Fruit fly (Drosophila melanogaster) whole organism: Measurements from ENCODE around the gene Paics.

Experiments
- CG8478 ChIP-seq: fragments of >200 bp; optimal IDR thresholded peaks from 2 replicates; lab custom pipeline; 2018; ENCODE audit warnings: inconsistent platforms
- Dll ChIP-seq: fragments of >200 bp; optimal IDR thresholded peaks from 2 replicates; lab custom pipeline; 2017
- EcR ChIP-seq, 2 experiments: fragments of >200 bp; optimal IDR thresholded peaks; 2 replicates each; lab custom pipeline; 2017; ENCODE audit warnings: missing biosample characterization in 2 of 2, missing genetic modification characterization in 2 of 2, missing genetic modification reagents in 2 of 2
- pan ChIP-seq: fragments of >200 bp; optimal IDR thresholded peaks from 2 replicates; lab custom pipeline; 2017
- psq ChIP-seq: fragments of >200 bp; optimal IDR thresholded peaks from 2 replicates; lab custom pipeline; 2017
- usp ChIP-seq: fragments of >200 bp; optimal IDR thresholded peaks from 2 replicates; lab custom pipeline; 2017; ENCODE audit warnings: missing biosample characterization, missing genetic modification characterization, mixed read lengths

Paics gene

DNA sequence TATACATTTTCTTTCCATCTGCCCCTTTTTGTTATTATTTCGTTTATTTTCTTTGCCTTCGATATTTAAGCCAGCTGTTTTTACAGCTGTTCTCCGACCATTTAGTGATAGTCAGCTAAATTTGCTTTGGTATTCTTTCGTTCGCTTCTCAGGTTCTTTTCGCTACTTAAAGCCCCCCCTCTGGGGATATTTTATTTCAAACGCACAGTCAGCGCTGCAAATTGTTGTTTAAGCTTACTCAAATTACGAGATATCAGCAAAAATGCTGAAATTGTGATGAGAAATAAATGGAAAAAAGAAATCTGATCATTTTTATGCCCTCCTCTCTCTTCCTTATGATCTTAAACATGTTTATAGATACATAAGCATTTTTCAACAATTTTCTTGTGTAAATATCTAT is 38.4 kb downstream of the Paics start:
- TF ChIP-seq pan (lab: Kevin White, UChicago) (no peak), EcR (GFP tag; optimal IDR thresholded peaks at IDR 0.05; lab: Kevin White, UChicago) (no peak), psq (no peak), Dll (lab: Kevin White, UChicago) (no peak), CG8478 (lab: Kevin White, UChicago) (no peak), usp (GFP tag; lab: Kevin White, UChicago) (no peak)

DNA sequence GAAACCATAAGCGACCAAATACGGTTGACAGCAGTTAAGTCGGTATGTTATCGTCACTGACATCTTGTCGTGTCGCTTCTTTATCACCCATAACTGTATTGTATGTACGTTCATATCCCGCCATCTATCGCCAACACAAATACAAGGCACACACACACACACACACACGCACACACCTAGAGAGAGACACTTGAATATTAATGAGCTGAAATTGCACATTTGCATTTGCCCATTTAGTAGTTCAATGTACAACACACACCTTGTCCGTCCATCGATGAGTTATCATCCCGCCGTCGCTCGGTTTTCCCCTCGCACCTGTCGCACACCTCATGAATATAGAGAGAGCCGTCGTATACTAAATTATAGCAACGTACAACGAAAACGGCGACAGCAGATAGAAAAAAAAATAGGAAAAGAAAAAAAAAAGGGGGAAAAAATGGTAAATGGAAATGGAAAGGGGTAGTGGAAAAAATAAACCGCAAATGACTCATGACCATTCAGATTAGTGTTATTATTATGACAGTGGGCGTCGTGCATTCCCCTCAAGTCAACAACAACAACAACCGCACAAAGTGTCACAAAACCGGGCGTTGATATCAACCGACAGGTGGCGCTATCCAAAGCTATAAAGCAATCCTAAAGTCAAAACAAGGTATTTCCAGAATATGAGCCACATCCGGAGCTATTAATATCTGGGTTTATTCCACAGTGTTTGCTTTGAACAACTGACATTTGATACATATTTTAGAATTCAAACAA is 39.1 kb downstream of the Paics start:
- TF ChIP-seq Dll (lab: Kevin White, UChicago) (no peak), EcR (GFP tag; optimal IDR thresholded peaks at IDR 0.05; lab: Kevin White, UChicago) (no peak), CG8478 (lab: Kevin White, UChicago) (no peak), usp (GFP tag; lab: Kevin White, UChicago) (no peak), psq (no peak), pan (lab: Kevin White, UChicago) (no peak)

DNA sequence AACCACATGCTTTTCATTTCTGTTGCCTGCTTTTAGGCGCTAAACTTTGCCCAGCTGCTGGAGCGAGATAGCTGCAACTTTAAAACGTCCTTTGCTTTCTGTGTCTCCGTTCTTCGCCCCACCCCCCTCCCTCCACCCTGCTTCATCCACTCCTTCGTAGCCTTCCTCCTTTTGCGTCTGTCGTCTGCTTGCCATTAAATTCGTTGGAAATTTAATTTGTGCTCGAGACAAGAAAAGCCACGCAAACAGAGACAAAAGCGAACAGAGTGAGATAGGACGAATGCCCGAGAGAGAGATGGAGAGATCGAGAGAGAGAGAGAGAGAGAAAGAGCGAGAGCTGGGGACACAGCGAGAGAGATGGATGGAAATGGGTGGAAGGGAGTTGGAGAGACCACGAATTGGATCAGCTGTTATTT is 40.5 kb downstream of the Paics start:
- TF ChIP-seq CG8478 (lab: Kevin White, UChicago), result no peak
- no peak for TF ChIP-seq usp (GFP tag; lab: Kevin White, UChicago)
- TF ChIP-seq psq, result no peak
- no peak for TF ChIP-seq pan (lab: Kevin White, UChicago)
- no peak for TF ChIP-seq Dll (lab: Kevin White, UChicago)
- no peak for TF ChIP-seq EcR (GFP tag; optimal IDR thresholded peaks at IDR 0.05; lab: Kevin White, UChicago)

DNA sequence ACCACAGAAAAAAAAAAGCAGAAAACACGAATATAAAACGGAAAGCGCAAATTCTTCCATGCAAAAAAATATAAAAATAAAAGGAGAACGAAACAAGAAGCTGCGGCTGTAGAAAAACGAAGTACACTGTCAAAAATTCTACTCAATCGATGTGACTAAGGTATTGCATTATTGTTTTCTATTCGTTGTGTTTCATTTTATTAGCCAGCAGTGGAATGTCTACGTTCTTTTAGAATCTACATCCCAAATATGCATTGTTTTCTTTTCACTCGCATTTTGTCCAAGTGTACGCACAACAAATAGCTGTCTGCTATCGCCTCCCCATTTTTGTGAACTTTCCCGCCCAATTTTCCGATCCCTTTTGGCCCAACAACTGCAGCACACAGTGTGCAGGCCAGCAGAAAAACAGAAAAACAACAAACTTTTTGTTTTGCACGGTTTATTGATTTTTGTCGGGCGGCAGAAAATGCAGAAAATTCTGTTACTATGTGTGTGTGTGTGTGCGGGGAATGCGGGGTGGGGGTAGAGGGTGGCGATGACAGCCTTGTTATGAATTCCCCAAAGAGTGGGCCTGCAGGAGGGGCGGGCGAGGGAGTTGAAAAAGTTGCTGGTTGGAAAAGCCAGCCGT is 41.2 kb downstream of the Paics start:
- no peak for TF ChIP-seq CG8478 (lab: Kevin White, UChicago)
- no peak for TF ChIP-seq pan (lab: Kevin White, UChicago)
- TF ChIP-seq psq, result no peak
- TF ChIP-seq usp (GFP tag; lab: Kevin White, UChicago), result no peak
- TF ChIP-seq EcR (GFP tag; optimal IDR thresholded peaks at IDR 0.05; lab: Kevin White, UChicago), result no peak

DNA sequence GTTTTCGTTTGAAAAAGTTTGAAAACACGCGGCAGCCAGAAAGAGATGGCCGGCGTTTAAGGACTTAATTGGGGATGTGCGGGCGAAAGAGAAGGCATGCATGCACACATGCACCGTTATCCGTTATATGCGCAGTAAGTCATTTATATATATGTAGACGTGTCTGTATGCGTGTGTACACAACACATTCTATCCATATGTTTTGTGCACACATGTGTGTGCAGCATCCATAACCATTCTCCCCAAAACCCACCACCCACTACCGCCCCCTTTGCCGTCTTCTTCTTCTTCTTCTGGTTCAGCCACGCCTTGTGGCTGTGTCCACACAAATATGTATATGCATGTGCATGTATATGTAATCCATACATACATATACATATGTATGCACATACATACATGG is 41.8 kb downstream of the Paics start:
- TF ChIP-seq CG8478 (lab: Kevin White, UChicago) (no peak), psq (no peak), Dll (lab: Kevin White, UChicago) (no peak), EcR (GFP tag; optimal IDR thresholded peaks at IDR 0.05; lab: Kevin White, UChicago) (no peak), usp (GFP tag; lab: Kevin White, UChicago) (no peak), pan (lab: Kevin White, UChicago) (no peak)

DNA sequence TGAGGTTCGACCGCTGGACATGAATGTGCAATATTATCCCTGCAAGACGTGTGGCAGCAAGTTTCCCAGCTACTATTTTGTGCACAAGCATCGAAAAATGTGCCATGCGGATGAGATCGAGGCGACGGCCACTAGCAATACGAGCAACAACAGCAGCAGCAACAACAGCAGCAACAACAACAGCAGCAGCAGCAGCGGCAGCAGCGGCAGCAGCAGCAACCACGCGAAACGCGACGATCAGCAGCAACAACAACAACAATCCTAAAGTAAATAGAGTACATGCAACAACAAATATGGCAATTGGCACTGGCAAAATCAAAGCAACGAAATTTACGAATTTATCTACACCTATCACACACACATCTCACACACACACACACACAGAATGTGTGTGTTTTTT is 52.1 kb downstream of the Paics start:
- TF ChIP-seq EcR (GFP tag; optimal IDR thresholded peaks at IDR 0.05; lab: Kevin White, UChicago) (no peak), CG8478 (lab: Kevin White, UChicago) (no peak), usp (GFP tag; lab: Kevin White, UChicago) (no peak), psq (no peak), pan (lab: Kevin White, UChicago) (no peak), Dll (lab: Kevin White, UChicago) (no peak)
